Fruit fly (Drosophila melanogaster) whole organism, prepupa: ENCODE measurements around the gene CG10031.

Source experiments
- Blimp-1 ChIP-seq: fragments of 200-800 bp; sonication (Bioruptor generic); optimal IDR thresholded peaks from 3 replicates; lab custom pipeline; 2017; ENCODE audit warnings: missing biosample characterization, missing genetic modification characterization, mild to moderate bottlenecking, moderate library complexity, missing genetic modification reagents
- CG10631 ChIP-seq: fragments of 200-800 bp; sonication (Bioruptor generic); optimal IDR thresholded peaks from 2 replicates; lab custom pipeline; 2016; ENCODE audit warnings: missing biosample characterization, missing genetic modification characterization
- CG10669 ChIP-seq: fragments of 200-800 bp; sonication (Bioruptor generic); optimal IDR thresholded peaks from 3 replicates; lab custom pipeline; 2018; ENCODE audit warnings: missing biosample characterization, mild to moderate bottlenecking, missing genetic modification characterization, moderate library complexity
- CG11762 ChIP-seq: fragments of 200-800 bp; sonication (Bioruptor generic); optimal IDR thresholded peaks from 3 replicates; lab custom pipeline; 2016; ENCODE audit warnings: missing biosample characterization, missing genetic modification characterization; ENCODE audit not compliant: insufficient read depth
- CG15336 ChIP-seq: fragments of 200-800 bp; sonication (Bioruptor generic); IDR thresholded peaks from 2 replicates; pipeline ENCODE4 v1.3.6; 2022; ENCODE audit warnings: missing biosample characterization, missing genetic modification characterization
- CG16779 ChIP-seq: fragments of 200-800 bp; sonication (Bioruptor generic); optimal IDR thresholded peaks from 3 replicates; lab custom pipeline; 2017; ENCODE audit warnings: missing biosample characterization, mild to moderate bottlenecking, missing genetic modification characterization
- CG3032 ChIP-seq: fragments of 200-800 bp; optimal IDR thresholded peaks from 2 replicates; lab custom pipeline; 2019; ENCODE audit warnings: missing biosample characterization, mild to moderate bottlenecking, missing genetic modification characterization, moderate library complexity
- CG31627 ChIP-seq: fragments of 200-800 bp; sonication (Bioruptor generic); optimal IDR thresholded peaks from 3 replicates; lab custom pipeline; 2016; ENCODE audit warnings: missing biosample characterization, missing genetic modification characterization
- CG32006 ChIP-seq: fragments of 200-800 bp; sonication (Bioruptor generic); optimal IDR thresholded peaks from 3 replicates; lab custom pipeline; 2017; ENCODE audit warnings: missing biosample characterization, mild to moderate bottlenecking, missing genetic modification characterization
- CG34406 ChIP-seq: fragments of 200-800 bp; sonication (Bioruptor generic); optimal IDR thresholded peaks from 3 replicates; lab custom pipeline; 2016; ENCODE audit warnings: missing biosample characterization, missing genetic modification characterization
- CG3919 ChIP-seq: fragments of 200-800 bp; sonication (Bioruptor generic); optimal IDR thresholded peaks from 3 replicates; lab custom pipeline; 2016; ENCODE audit warnings: missing biosample characterization, missing genetic modification characterization
- CG6163 ChIP-seq: fragments of 200-800 bp; sonication (Bioruptor generic); IDR thresholded peaks from 3 replicates; pipeline ENCODE4 v1.3.6; 2022; ENCODE audit warnings: missing biosample characterization, missing genetic modification characterization
- CG6276 ChIP-seq: fragments of 200-800 bp; sonication (Bioruptor generic); optimal IDR thresholded peaks from 2 replicates; lab custom pipeline; 2017; ENCODE audit warnings: missing biosample characterization, mild to moderate bottlenecking, missing genetic modification characterization
- CG6808 ChIP-seq: fragments of 200-800 bp; sonication (Bioruptor generic); optimal IDR thresholded peaks from 3 replicates; lab custom pipeline; 2017; ENCODE audit warnings: missing biosample characterization, missing genetic modification characterization, mild to moderate bottlenecking, moderate library complexity, missing genetic modification reagents
- CG8319 ChIP-seq: fragments of 200-800 bp; sonication (Bioruptor generic); optimal IDR thresholded peaks from 3 replicates; lab custom pipeline; 2016; ENCODE audit warnings: missing biosample characterization, missing genetic modification characterization
- Eip75B ChIP-seq: fragments of 200-800 bp; sonication (Bioruptor generic); optimal IDR thresholded peaks from 3 replicates; lab custom pipeline; 2016; ENCODE audit warnings: missing biosample characterization, missing genetic modification characterization
- Eip78C ChIP-seq: fragments of 200-800 bp; sonication (Bioruptor generic); peaks from one replicate; lab custom pipeline; 2016; ENCODE audit warnings: missing biosample characterization, missing genetic modification characterization
- Eip93F ChIP-seq: fragments of 200-800 bp; sonication (Bioruptor generic); optimal IDR thresholded peaks from 2 replicates; lab custom pipeline; 2016; ENCODE audit warnings: missing biosample characterization, mild to moderate bottlenecking, missing genetic modification characterization
- Ets96B ChIP-seq: fragments of 200-800 bp; optimal IDR thresholded peaks from 2 replicates; lab custom pipeline; 2019; ENCODE audit warnings: missing biosample characterization, mild to moderate bottlenecking, missing genetic modification characterization, moderate library complexity
- Gug ChIP-seq: fragments of 200-800 bp; sonication (Bioruptor generic); IDR thresholded peaks from 2 replicates; pipeline ENCODE4 v1.3.6; 2022; ENCODE audit warnings: missing biosample characterization, missing genetic modification characterization
- Hr38 ChIP-seq: sonication (Bioruptor generic); optimal IDR thresholded peaks from 2 replicates; lab custom pipeline; 2016; ENCODE audit warnings: missing biosample characterization, missing genetic modification characterization
- Lpt ChIP-seq: fragments of 200-800 bp; sonication (Bioruptor generic); optimal IDR thresholded peaks from 3 replicates; lab custom pipeline; 2016; ENCODE audit warnings: missing biosample characterization, missing genetic modification characterization
- OdsH ChIP-seq: fragments of 200-800 bp; sonication (Bioruptor generic); optimal IDR thresholded peaks from 3 replicates; lab custom pipeline; 2016; ENCODE audit warnings: missing biosample characterization, missing genetic modification characterization
- Sox102F ChIP-seq: fragments of 200-800 bp; sonication (Bioruptor generic); optimal IDR thresholded peaks from 2 replicates; lab custom pipeline; 2016; ENCODE audit warnings: missing biosample characterization, mild to moderate bottlenecking, missing genetic modification characterization
- Sox15 ChIP-seq: fragments of 200-800 bp; sonication (Bioruptor generic); optimal IDR thresholded peaks from 3 replicates; lab custom pipeline; 2016; ENCODE audit warnings: missing biosample characterization, missing genetic modification characterization
- achi ChIP-seq: fragments of 200-800 bp; sonication (Bioruptor generic); optimal IDR thresholded peaks from 3 replicates; lab custom pipeline; 2016; ENCODE audit warnings: missing biosample characterization, missing genetic modification characterization
- acj6 ChIP-seq: fragments of 200-800 bp; sonication (Bioruptor generic); optimal IDR thresholded peaks from 3 replicates; lab custom pipeline; 2016; ENCODE audit warnings: missing biosample characterization, missing genetic modification characterization
- cyc ChIP-seq: fragments of 200-800 bp; sonication (Bioruptor generic); optimal IDR thresholded peaks from 3 replicates; lab custom pipeline; 2016; ENCODE audit warnings: missing biosample characterization, missing genetic modification characterization
- dac ChIP-seq: fragments of 200-800 bp; sonication (Bioruptor generic); optimal IDR thresholded peaks from 2 replicates; lab custom pipeline; 2017; ENCODE audit warnings: missing biosample characterization, mild to moderate bottlenecking, missing genetic modification characterization
- dsx ChIP-seq: fragments of 200-800 bp; optimal IDR thresholded peaks from 3 replicates; lab custom pipeline; 2019; ENCODE audit warnings: missing biosample characterization, mild to moderate bottlenecking, missing genetic modification characterization, moderate library complexity; ENCODE audit not compliant: poor library complexity, severe bottlenecking
- fd85E ChIP-seq: fragments of 200-800 bp; sonication (Bioruptor generic); optimal IDR thresholded peaks from 3 replicates; lab custom pipeline; 2016; ENCODE audit warnings: missing biosample characterization, missing genetic modification characterization
- pdm3 ChIP-seq: fragments of 200-800 bp; sonication (Bioruptor generic); optimal IDR thresholded peaks from 3 replicates; lab custom pipeline; 2016; ENCODE audit warnings: missing biosample characterization, missing genetic modification characterization
- spab ChIP-seq: fragments of 200-800 bp; sonication (Bioruptor generic); optimal IDR thresholded peaks from 2 replicates; lab custom pipeline; 2017; ENCODE audit warnings: missing biosample characterization, mild to moderate bottlenecking, missing genetic modification characterization, missing genetic modification reagents
- ss ChIP-seq, 2 experiments: fragments of 200-800 bp; sonication (Bioruptor generic); optimal IDR thresholded peaks; 2 replicates in 1 of 2; 3 replicates in 1 of 2; lab custom pipeline; 2017 to 2018; ENCODE audit warnings: mild to moderate bottlenecking in 2 of 2, missing biosample characterization in 2 of 2, missing genetic modification characterization in 2 of 2, moderate library complexity in 1 of 2
- svp ChIP-seq: fragments of 200-800 bp; sonication (Bioruptor generic); peaks from one replicate; lab custom pipeline; 2016; ENCODE audit warnings: missing biosample characterization, missing genetic modification characterization
- topi ChIP-seq: fragments of 200-800 bp; sonication (Bioruptor generic); optimal IDR thresholded peaks from 3 replicates; lab custom pipeline; 2016; ENCODE audit warnings: missing biosample characterization, missing genetic modification characterization

CG10031 gene

dm6 chr2L:3681338-3681737, 17.6 kb downstream of the CG10031 start:
- TF ChIP-seq CG10669 (no peak), topi (GFP tag; lab: Kevin White, UChicago) (no peak), spab (GFP tag; lab: Kevin White, UChicago) (no peak), CG3919 (GFP tag; lab: Kevin White, UChicago) (no peak), dac (GFP tag; lab: Kevin White, UChicago) (no peak), CG6276 (GFP tag; lab: Kevin White, UChicago) (no peak), OdsH (no peak), CG31627 (GFP tag; lab: Kevin White, UChicago) (no peak), ss (GFP tag; optimal IDR thresholded peaks at IDR 0.05; lab: Kevin White, UChicago) (no peak), CG34406 (GFP tag; lab: Kevin White, UChicago) (no peak), Blimp-1 (no peak), CG3032 (tag; lab: Kevin White, UChicago) (no peak), Sox15 (GFP tag; lab: Kevin White, UChicago) (no peak), CG10631 (GFP tag; lab: Kevin White, UChicago) (no peak), cyc (no peak), Gug (GFP tag; lab: Robert Waterston, UW) (no peak), Eip93F (GFP tag; lab: Kevin White, UChicago) (no peak), CG8319 (no peak), Eip75B (GFP tag; lab: Kevin White, UChicago) (no peak), dsx (GFP tag; lab: Kevin White, UChicago) (no peak)

DNA sequence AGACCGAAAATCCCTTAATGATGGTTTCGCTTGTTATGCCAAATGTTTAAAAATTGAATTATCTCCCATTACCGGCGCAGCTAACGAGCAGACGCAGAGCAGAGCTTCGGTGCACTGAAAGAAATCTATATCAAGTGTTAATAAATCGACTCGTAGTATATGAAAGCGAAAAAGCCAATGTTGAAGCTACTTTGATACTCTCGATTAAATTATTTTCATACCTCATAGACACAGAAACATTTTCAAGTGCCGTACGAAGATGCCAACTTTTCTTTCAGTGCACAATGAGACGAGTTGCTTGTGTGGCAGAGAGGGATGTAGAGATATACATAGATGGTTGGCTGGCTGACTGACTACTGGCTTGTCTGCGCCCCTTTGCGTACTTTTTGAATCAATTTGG, 23.1 kb downstream of the CG10031 start:
- no peak for TF ChIP-seq acj6 (GFP tag; lab: Kevin White, UChicago)
- peak; percentile 29 for TF ChIP-seq svp (GFP tag; lab: Kevin White, UChicago)
- TF ChIP-seq CG10669 = no peak

DNA sequence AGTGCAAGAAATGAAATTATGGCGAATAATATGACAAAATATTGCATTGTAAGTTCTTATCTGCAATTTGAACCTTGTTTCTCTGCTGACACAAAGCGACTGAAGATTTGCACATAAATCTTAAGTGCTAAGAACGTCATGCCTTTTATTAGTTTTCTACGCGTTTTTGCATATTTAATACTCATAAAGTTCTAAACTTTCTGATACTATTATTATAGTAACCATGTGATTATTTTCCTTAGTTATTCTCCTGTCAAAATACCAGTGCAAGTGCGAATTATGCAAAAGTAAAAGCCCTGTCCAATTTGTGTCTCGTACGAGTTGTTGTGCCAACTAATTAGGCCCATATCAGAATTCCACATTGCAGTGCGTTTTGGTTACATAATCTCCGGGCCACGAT, 28.4 kb downstream of the CG10031 start, which contains the start of gene Sfp24Bc:
Sfp24Bc (minus strand) TSS at position 101 of the 400 bp plus-strand sequence.
- TF ChIP-seq svp (GFP tag; lab: Kevin White, UChicago) (peak; percentile 40), Hr38 (GFP tag; lab: Kevin White, UChicago) (no peak)
- TF ChIP-seq, all 60 proteins: peak for 1

DNA sequence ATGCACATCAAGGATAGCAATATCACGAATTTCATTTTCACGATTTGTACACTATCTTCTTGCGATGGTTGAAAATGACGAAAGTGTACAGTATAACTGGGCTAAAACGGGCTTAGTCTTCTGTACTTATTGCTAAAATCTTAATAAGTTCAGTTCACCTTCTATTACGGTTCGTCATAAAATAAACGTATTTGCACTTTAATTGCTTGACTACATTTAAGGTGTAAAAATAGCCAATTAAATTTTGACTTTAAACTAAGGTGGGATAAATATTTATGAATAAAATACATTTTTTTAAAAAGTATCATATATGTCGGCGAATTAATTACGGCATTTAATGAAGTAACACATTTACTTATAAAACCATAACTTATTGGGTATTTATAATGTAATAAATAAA, 29.2 kb downstream of the CG10031 start, which contains the start of gene Sfp24Bb:
Sfp24Bb (minus strand) TSS at position 101 of the 400 bp plus-strand sequence.
- TF ChIP-seq CG11762 = no peak
- no peak for TF ChIP-seq CG15336
- TF ChIP-seq CG6808 (GFP tag; lab: Kevin White, UChicago) = no peak
- TF ChIP-seq pdm3 = no peak
- no peak for TF ChIP-seq Eip75B (GFP tag; lab: Kevin White, UChicago)
- TF ChIP-seq Eip78C = no peak
- no peak for TF ChIP-seq Ets96B (tag; lab: Kevin White, UChicago)
- TF ChIP-seq CG31627 (GFP tag; lab: Kevin White, UChicago) = no peak
- TF ChIP-seq achi (GFP tag; lab: Kevin White, UChicago) = no peak
- TF ChIP-seq cyc = no peak
- no peak for TF ChIP-seq acj6 (GFP tag; lab: Kevin White, UChicago)
- TF ChIP-seq CG3919 (GFP tag; lab: Kevin White, UChicago) = no peak
- TF ChIP-seq fd85E = no peak
- no peak for TF ChIP-seq CG6163 (GFP tag; lab: Robert Waterston, UW)
- no peak for TF ChIP-seq CG10669
- TF ChIP-seq CG16779 (tag; lab: Kevin White, UChicago) = no peak
- TF ChIP-seq Lpt = no peak
- TF ChIP-seq CG10631 (GFP tag; lab: Kevin White, UChicago) = no peak
- TF ChIP-seq Sox102F = no peak
- TF ChIP-seq CG32006 (GFP tag; lab: Kevin White, UChicago) = no peak
